In the genomic region with DNA sequence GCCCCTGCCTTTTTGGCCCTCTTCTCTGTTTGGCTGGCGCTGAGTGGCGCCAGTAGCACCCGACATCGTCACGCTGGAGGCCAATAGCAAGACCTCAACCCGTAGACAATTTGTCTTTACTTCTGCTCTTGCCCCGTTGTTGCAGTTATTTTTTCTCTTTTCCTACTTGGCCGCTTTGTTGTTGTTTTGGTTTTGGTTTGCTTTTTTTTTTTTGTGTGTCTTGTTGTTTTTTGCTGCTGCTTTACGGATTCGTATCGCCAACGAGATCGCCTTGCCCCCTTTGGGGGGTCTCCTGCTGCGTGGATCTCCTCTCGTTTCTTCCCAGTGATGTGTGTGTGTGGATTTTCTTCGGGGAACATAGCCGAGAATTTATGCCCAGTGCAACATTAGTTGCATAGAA, we compare ENCODE assay signal across 3 fruit fly cellular contexts.
TF ChIP-seq lines count a peak whose summit lies in the region.

No protein-coding gene starts in this region.

- no peak for TF ChIP-seq CTCF in whole organism, embryonic (GFP tag; optimal IDR thresholded peaks at IDR 0.05; lab: Kevin White, UChicago)

TF ChIP-seq in whole organism, embryonic, 481 proteins besides CTCF, POLR2A, EP300 and RAD21:
- peak; percentile 66 for TF ChIP-seq nom (GFP tag; optimal IDR thresholded peaks at IDR 0.05; lab: Kevin White, UChicago)
- no peak for TF ChIP-seq CG2678 (tag; optimal IDR thresholded peaks at IDR 0.05; lab: Kevin White, UChicago)
- TF ChIP-seq Drgx (GFP tag; IDR thresholded peaks at IDR 0.05; lab: Robert Waterston, UW), result peak; percentile 70
- TF ChIP-seq bsh (GFP tag; optimal IDR thresholded peaks at IDR 0.05; lab: Kevin White, UChicago), result peak in 1 of 2 experiments; percentile 69

TF ChIP-seq in whole organism, prepupa, 60 proteins besides CTCF, POLR2A, EP300 and RAD21 (continues in another document):
- no peak for TF ChIP-seq cyc (GFP tag; optimal IDR thresholded peaks at IDR 0.05; lab: Kevin White, UChicago)
- TF ChIP-seq Eip75B (GFP tag; optimal IDR thresholded peaks at IDR 0.05; lab: Kevin White, UChicago), result peak; percentile 22
- no peak for TF ChIP-seq CG7368 (GFP tag; optimal IDR thresholded peaks at IDR 0.05; lab: Kevin White, UChicago)
- TF ChIP-seq CG11294 (GFP tag; IDR thresholded peaks at IDR 0.05; lab: Robert Waterston, UW), result no peak
- no peak for TF ChIP-seq CG8319 (GFP tag; optimal IDR thresholded peaks at IDR 0.05; lab: Kevin White, UChicago)
- peak; percentile 73 for TF ChIP-seq Lpt (GFP tag; optimal IDR thresholded peaks at IDR 0.05; lab: Kevin White, UChicago)
- no peak for TF ChIP-seq Eip93F (GFP tag; optimal IDR thresholded peaks at IDR 0.05; lab: Kevin White, UChicago)
- peak; percentile 47 for TF ChIP-seq Eip78C (GFP tag; lab: Kevin White, UChicago)
- no peak for TF ChIP-seq vri (GFP tag; optimal IDR thresholded peaks at IDR 0.05; lab: Kevin White, UChicago)
- no peak for TF ChIP-seq CG10631 (GFP tag; optimal IDR thresholded peaks at IDR 0.05; lab: Kevin White, UChicago)
- TF ChIP-seq CG34406 (GFP tag; optimal IDR thresholded peaks at IDR 0.05; lab: Kevin White, UChicago), result no peak
- peak; percentile 0 for TF ChIP-seq acj6 (GFP tag; optimal IDR thresholded peaks at IDR 0.05; lab: Kevin White, UChicago)
- TF ChIP-seq CG10669 (GFP tag; optimal IDR thresholded peaks at IDR 0.05; lab: Kevin White, UChicago), result peak; percentile 10
- TF ChIP-seq net (GFP tag; optimal IDR thresholded peaks at IDR 0.05; lab: Kevin White, UChicago), result peak; percentile 45
- peak; percentile 91 for TF ChIP-seq CG8119 (GFP tag; IDR thresholded peaks at IDR 0.05; lab: Robert Waterston, UW)
- peak; percentile 14 for TF ChIP-seq CG3032 (tag; optimal IDR thresholded peaks at IDR 0.05; lab: Kevin White, UChicago)
- peak; percentile 27 for TF ChIP-seq CG1621 (tag; optimal IDR thresholded peaks at IDR 0.05; lab: Kevin White, UChicago)
- peak; percentile 54 for TF ChIP-seq CG6808 (GFP tag; optimal IDR thresholded peaks at IDR 0.05; lab: Kevin White, UChicago)
- no peak for TF ChIP-seq Blimp-1 (GFP tag; optimal IDR thresholded peaks at IDR 0.05; lab: Kevin White, UChicago)
- TF ChIP-seq eg (GFP tag; IDR thresholded peaks at IDR 0.05; lab: Robert Waterston, UW), result peak; percentile 85
- peak; percentile 46 for TF ChIP-seq CG32006 (GFP tag; optimal IDR thresholded peaks at IDR 0.05; lab: Kevin White, UChicago)
- TF ChIP-seq achi (GFP tag; optimal IDR thresholded peaks at IDR 0.05; lab: Kevin White, UChicago), result peak; percentile 29
- no peak for TF ChIP-seq topi (GFP tag; optimal IDR thresholded peaks at IDR 0.05; lab: Kevin White, UChicago)
- TF ChIP-seq OdsH (GFP tag; optimal IDR thresholded peaks at IDR 0.05; lab: Kevin White, UChicago), result no peak
- TF ChIP-seq CG11902 (GFP tag; optimal IDR thresholded peaks at IDR 0.05; lab: Kevin White, UChicago), result no peak
- no peak for TF ChIP-seq lz (GFP tag; optimal IDR thresholded peaks at IDR 0.05; lab: Kevin White, UChicago)
- TF ChIP-seq Gug (GFP tag; IDR thresholded peaks at IDR 0.05; lab: Robert Waterston, UW), result peak; percentile 35
- no peak for TF ChIP-seq Ets21C (GFP tag; optimal IDR thresholded peaks at IDR 0.05; lab: Kevin White, UChicago)
- TF ChIP-seq CG6163 (GFP tag; IDR thresholded peaks at IDR 0.05; lab: Robert Waterston, UW), result peak; percentile 84
- TF ChIP-seq CG4318 (GFP tag; optimal IDR thresholded peaks at IDR 0.05; lab: Kevin White, UChicago), result no peak
- no peak for TF ChIP-seq CG11762 (GFP tag; optimal IDR thresholded peaks at IDR 0.05; lab: Kevin White, UChicago; ENCODE audit: insufficient read depth)
- TF ChIP-seq CG6276 (GFP tag; optimal IDR thresholded peaks at IDR 0.05; lab: Kevin White, UChicago), result peak; percentile 70
- no peak for TF ChIP-seq Ets96B (tag; optimal IDR thresholded peaks at IDR 0.05; lab: Kevin White, UChicago)
- TF ChIP-seq salr (GFP tag; optimal IDR thresholded peaks at IDR 0.05; lab: Kevin White, UChicago), result peak in 1 of 2 experiments; percentile 64
- no peak for TF ChIP-seq CG6792 (GFP tag; optimal IDR thresholded peaks at IDR 0.05; lab: Kevin White, UChicago)
- TF ChIP-seq Hr4 (GFP tag; optimal IDR thresholded peaks at IDR 0.05; lab: Kevin White, UChicago), result no peak
- no peak for TF ChIP-seq CG8632 (GFP tag; optimal IDR thresholded peaks at IDR 0.05; lab: Kevin White, UChicago)
- TF ChIP-seq Sox15 (GFP tag; optimal IDR thresholded peaks at IDR 0.05; lab: Kevin White, UChicago), result no peak
- no peak for TF ChIP-seq fd85E (GFP tag; optimal IDR thresholded peaks at IDR 0.05; lab: Kevin White, UChicago)
- TF ChIP-seq CG3919 (GFP tag; optimal IDR thresholded peaks at IDR 0.05; lab: Kevin White, UChicago), result peak; percentile 1
- peak; percentile 68 to 71 for TF ChIP-seq ss (GFP tag; optimal IDR thresholded peaks at IDR 0.05; lab: Kevin White, UChicago)
- no peak for TF ChIP-seq fd59A (GFP tag; optimal IDR thresholded peaks at IDR 0.05; lab: Kevin White, UChicago)
- TF ChIP-seq svp (GFP tag; lab: Kevin White, UChicago), result no peak

TF ChIP-seq in whole organism, pupa, 21 proteins besides CTCF, POLR2A, EP300 and RAD21:
- TF ChIP-seq CG10348 (GFP tag; IDR thresholded peaks at IDR 0.05; lab: Robert Waterston, UW) (no peak), CG9948 (tag; optimal IDR thresholded peaks at IDR 0.05; lab: Kevin White, UChicago) (peak; percentile 14), rn (GFP tag; IDR thresholded peaks at IDR 0.05; lab: Robert Waterston, UW) (no peak; the same call in 1 of the 2 replicates), Snoo (tag; optimal IDR thresholded peaks at IDR 0.05; lab: Kevin White, UChicago) (no peak), CG8301 (tag; optimal IDR thresholded peaks at IDR 0.05; lab: Kevin White, UChicago) (peak; percentile 33), CG32121 (GFP tag; IDR thresholded peaks at IDR 0.05; lab: Robert Waterston, UW) (peak; percentile 48; the same call in 1 of the 2 replicates), CG8159 (tag; optimal IDR thresholded peaks at IDR 0.05; lab: Kevin White, UChicago) (peak; percentile 32), fd96Ca (GFP tag; IDR thresholded peaks at IDR 0.05; lab: Robert Waterston, UW) (peak; percentile 78), EcR (GFP tag; optimal IDR thresholded peaks at IDR 0.05; lab: Kevin White, UChicago) (no peak), CG12605 (GFP tag; IDR thresholded peaks at IDR 0.05; lab: Robert Waterston, UW) (peak; percentile 88), Pif1A (GFP tag; optimal IDR thresholded peaks at IDR 0.05; lab: Kevin White, UChicago) (peak; percentile 78), CG17806 (tag; optimal IDR thresholded peaks at IDR 0.05; lab: Kevin White, UChicago) (peak; percentile 16), CG14655 (GFP tag; optimal IDR thresholded peaks at IDR 0.05; lab: Kevin White, UChicago) (peak; percentile 67), CG13204 (GFP tag; optimal IDR thresholded peaks at IDR 0.05; lab: Kevin White, UChicago) (peak; percentile 46), CG15710 (tag; optimal IDR thresholded peaks at IDR 0.05; lab: Kevin White, UChicago) (peak; percentile 26), gl (tag; optimal IDR thresholded peaks at IDR 0.05; lab: Kevin White, UChicago) (peak; percentile 73), Pif1B (GFP tag; optimal IDR thresholded peaks at IDR 0.05; lab: Kevin White, UChicago) (peak; percentile 55), CG34367 (tag; optimal IDR thresholded peaks at IDR 0.05; lab: Kevin White, UChicago) (peak; percentile 24), CG4496 (GFP tag; IDR thresholded peaks at IDR 0.05; lab: Robert Waterston, UW) (peak; percentile 79), Ets98B (GFP tag; IDR thresholded peaks at IDR 0.05; lab: Robert Waterston, UW) (peak; percentile 57)
